Worm (Caenorhabditis elegans): Measurements from ENCODE around the gene arl-6.

ce11 chrIII:4817240-4817639 lies 2.6 kb upstream of the arl-6 start, which contains the start of gene F26A1.4:
- TF ChIP-seq ztf-25 (GFP tag; IDR thresholded peaks at IDR 0.05) (no peak), mel-28 (tag; optimal IDR thresholded peaks at IDR 0.05; ENCODE audit: borderline replicate concordance) (no peak), nhr-90 (tag; optimal IDR thresholded peaks at IDR 0.05) (no peak), snpc-4 (GFP tag; optimal IDR thresholded peaks at IDR 0.05) (no peak), snpc-4 (tag; optimal IDR thresholded peaks at IDR 0.05) (no peak)

Measured in whole organism, young adult.